Fruit fly (Drosophila melanogaster): ENCODE measurements around the gene Meltrin.

The Meltrin gene

dm6 chr3R:14731781-14732100 is 34.6 kb upstream of the Meltrin start (continued):
- no peak for TF ChIP-seq pan (optimal IDR thresholded peaks at IDR 0.05)
- TF ChIP-seq pan (GFP tag; optimal IDR thresholded peaks at IDR 0.05 in 1 of 2, IDR thresholded peaks at IDR 0.05 in 1 of 2): peak in 1 of 2 experiments; percentile 14
- peak; percentile 12 for TF ChIP-seq Blimp-1 (GFP tag; optimal IDR thresholded peaks at IDR 0.05)
- peak; percentile 13 for TF ChIP-seq lilli (GFP tag; optimal IDR thresholded peaks at IDR 0.05)
- TF ChIP-seq dan (GFP tag; IDR thresholded peaks at IDR 0.05): no peak
- peak; percentile 30 for TF ChIP-seq Fer1 (GFP tag; optimal IDR thresholded peaks at IDR 0.05)
- TF ChIP-seq tgo (GFP tag; IDR thresholded peaks at IDR 0.05): peak; percentile 46; the same call in 1 of the 3 replicates
- peak; percentile 25 for TF ChIP-seq CG2712 (tag; optimal IDR thresholded peaks at IDR 0.05)
- TF ChIP-seq CG9727 (GFP tag; optimal IDR thresholded peaks at IDR 0.05): peak; percentile 9
- TF ChIP-seq Ets65A (GFP tag): no peak
- TF ChIP-seq jing (GFP tag; optimal IDR thresholded peaks at IDR 0.05): no peak
- peak; percentile 17 for TF ChIP-seq Nf-YC (tag; optimal IDR thresholded peaks at IDR 0.05)
- no peak for TF ChIP-seq CG8765 (GFP tag; IDR thresholded peaks at IDR 0.05)
- TF ChIP-seq CG12659 (GFP tag; optimal IDR thresholded peaks at IDR 0.05): peak; percentile 1
- no peak for TF ChIP-seq CG31388 (GFP tag; optimal IDR thresholded peaks at IDR 0.05)
- no peak for TF ChIP-seq Mrtf (GFP tag; IDR thresholded peaks at IDR 0.05)
- TF ChIP-seq Chrac-16 (GFP tag; optimal IDR thresholded peaks at IDR 0.05): no peak
- TF ChIP-seq Tbp (GFP tag; optimal IDR thresholded peaks at IDR 0.05): no peak
- no peak for TF ChIP-seq CG6272 (GFP tag; IDR thresholded peaks at IDR 0.05)
- no peak for TF ChIP-seq CG14965 (GFP tag; optimal IDR thresholded peaks at IDR 0.05; ENCODE audit: borderline replicate concordance)
- peak; percentile 40 for TF ChIP-seq gem (tag; optimal IDR thresholded peaks at IDR 0.05)
- no peak for TF ChIP-seq sima (GFP tag; optimal IDR thresholded peaks at IDR 0.05)
- TF ChIP-seq chm (GFP tag; IDR thresholded peaks at IDR 0.05): no peak
- peak; percentile 6 for TF ChIP-seq CG18476 (GFP tag; optimal IDR thresholded peaks at IDR 0.05)
- no peak for TF ChIP-seq ttk (GFP tag; IDR thresholded peaks at IDR 0.05)
- peak in 1 of 2 experiments; percentile 15 for TF ChIP-seq Hr51 (GFP tag; optimal IDR thresholded peaks at IDR 0.05)
- TF ChIP-seq CG15269 (tag; optimal IDR thresholded peaks at IDR 0.05): peak; percentile 22
- TF ChIP-seq Dll (GFP tag; IDR thresholded peaks at IDR 0.05; ENCODE audit: partially characterized antibody): no peak
- TF ChIP-seq sens-2 (GFP tag; IDR thresholded peaks at IDR 0.05): no peak
- no peak for TF ChIP-seq Vsx1 (GFP tag; optimal IDR thresholded peaks at IDR 0.05)

- TF ChIP-seq CG14014 (GFP tag; IDR thresholded peaks at IDR 0.05): 0 out of 2 replicates have a peak, but pooled peaks have one; percentile 32
- TF ChIP-seq CG12219 (GFP tag; optimal IDR thresholded peaks at IDR 0.05): no peak
- no peak for TF ChIP-seq ind (GFP tag; optimal IDR thresholded peaks at IDR 0.05)
- TF ChIP-seq corto (GFP tag; optimal IDR thresholded peaks at IDR 0.05): peak; percentile 5
- TF ChIP-seq dpn (GFP tag; optimal IDR thresholded peaks at IDR 0.05): peak in 1 of 2 experiments; percentile 19
- TF ChIP-seq lab (GFP tag; optimal IDR thresholded peaks at IDR 0.05): peak; percentile 36
- no peak for TF ChIP-seq Oli (tag; optimal IDR thresholded peaks at IDR 0.05)
- TF ChIP-seq CG6765 (GFP tag; optimal IDR thresholded peaks at IDR 0.05): peak; percentile 1
- TF ChIP-seq CG13287 (GFP tag; IDR thresholded peaks at IDR 0.05; ENCODE audit: partially characterized antibody): peak; percentile 20; the same call in 1 of the 2 replicates
- TF ChIP-seq CG3163 (GFP tag; optimal IDR thresholded peaks at IDR 0.05): peak; percentile 90
- TF ChIP-seq mam (GFP tag; optimal IDR thresholded peaks at IDR 0.05): no peak
- TF ChIP-seq CG10274 (GFP tag; optimal IDR thresholded peaks at IDR 0.05): peak; percentile 17
- TF ChIP-seq CG17829 (tag; optimal IDR thresholded peaks at IDR 0.05): peak; percentile 12
- TF ChIP-seq CG2678 (tag; optimal IDR thresholded peaks at IDR 0.05): peak; percentile 48
- no peak for TF ChIP-seq CG2199 (GFP tag; IDR thresholded peaks at IDR 0.05)
- TF ChIP-seq CG8388 (GFP tag; optimal IDR thresholded peaks at IDR 0.05): no peak
- 0 out of 2 replicates have a peak, but pooled peaks have one; percentile 13 for TF ChIP-seq ranshi (GFP tag; IDR thresholded peaks at IDR 0.05)
- no peak for TF ChIP-seq CG1233 (GFP tag; optimal IDR thresholded peaks at IDR 0.05)
- TF ChIP-seq stwl (tag; optimal IDR thresholded peaks at IDR 0.05): no peak
- no peak for TF ChIP-seq CG16863 (GFP tag; optimal IDR thresholded peaks at IDR 0.05)
- TF ChIP-seq CG2129 (GFP tag; IDR thresholded peaks at IDR 0.05; ENCODE audit: partially characterized antibody): no peak
Measured at dm6 chr3R:14731061-14731780, 34.1 kb upstream of the Meltrin start, which contains the start of gene CG7530. CG7530 (minus strand) TSS chr3R:14731509.

Measured in whole organism, embryonic.